Fruit fly (Drosophila melanogaster): Measurements from ENCODE around the gene MSAmiP.

DNA sequence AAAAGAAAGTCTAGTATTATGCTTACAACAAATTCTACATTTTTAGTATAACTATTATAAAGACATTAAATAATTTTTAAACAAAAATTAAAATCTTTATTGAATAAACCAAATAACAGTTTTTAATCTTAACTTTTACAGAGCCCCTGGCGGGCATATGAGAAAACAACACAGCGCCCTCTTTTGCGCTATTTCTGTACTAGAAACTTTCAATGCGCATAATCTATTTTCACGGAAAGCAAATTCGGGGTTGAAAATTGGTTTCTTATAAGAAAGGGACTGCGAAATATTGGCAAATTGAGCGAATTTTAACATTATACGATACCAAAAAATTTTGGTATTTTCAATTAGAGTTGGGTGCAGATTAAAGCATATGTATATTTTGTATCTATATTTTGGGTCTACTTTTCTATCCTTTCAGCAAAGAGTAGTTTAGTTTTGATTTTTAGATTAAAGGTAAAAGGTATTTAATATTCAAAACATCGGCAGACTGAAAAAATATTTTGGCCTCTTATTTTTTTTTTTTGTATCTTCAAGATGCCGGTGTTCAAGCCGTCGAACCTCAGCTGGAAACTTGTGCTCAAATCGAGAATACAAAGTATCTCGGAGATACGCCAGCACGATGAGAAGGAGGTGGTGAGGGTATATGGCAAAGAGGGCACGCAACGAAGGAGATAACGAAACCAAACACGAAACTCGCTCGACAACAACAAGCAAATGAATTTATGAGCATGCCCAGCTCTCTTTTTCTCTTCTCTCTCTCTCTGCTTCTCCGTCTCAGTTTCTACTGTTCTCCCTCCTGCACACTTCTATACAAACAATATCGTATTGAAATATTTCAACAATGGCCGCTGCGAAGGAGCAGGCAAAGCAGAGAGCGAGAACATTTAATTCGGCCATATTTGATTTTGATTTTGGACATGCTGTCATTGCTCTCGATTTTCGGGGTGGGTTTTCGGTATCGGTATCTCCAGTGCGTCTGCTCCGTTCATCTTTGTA lies 38.8 kb downstream of the MSAmiP start:
- TF ChIP-seq pdm3 (GFP tag; optimal IDR thresholded peaks at IDR 0.05), result no peak
- TF ChIP-seq CG6854 (GFP tag; optimal IDR thresholded peaks at IDR 0.05), result no peak
- TF ChIP-seq CG3032 (tag; optimal IDR thresholded peaks at IDR 0.05), result no peak
- TF ChIP-seq CG7368 (GFP tag; optimal IDR thresholded peaks at IDR 0.05), result no peak
- no peak for TF ChIP-seq CG32006 (GFP tag; optimal IDR thresholded peaks at IDR 0.05)
- TF ChIP-seq Sox102F (GFP tag; optimal IDR thresholded peaks at IDR 0.05), result no peak
- no peak for TF ChIP-seq CG6276 (GFP tag; optimal IDR thresholded peaks at IDR 0.05)
- no peak for TF ChIP-seq topi (GFP tag; optimal IDR thresholded peaks at IDR 0.05)
- no peak for TF ChIP-seq acj6 (GFP tag; optimal IDR thresholded peaks at IDR 0.05)

Measured in whole organism, prepupa.